Fruit fly (Drosophila melanogaster) Kc167 (cell line): Measurements from ENCODE around the gene CG46512.
"Not testable (repeated sequence)": the region's sequence is repeated elsewhere in the genome, so short reads cannot be mapped to it uniquely, and the experiment has no call there.

Source experiments
- h ChIP-seq: fragments of >200 bp; optimal IDR thresholded peaks from 3 replicates; lab custom pipeline; 2018; ENCODE audit warnings: missing external identifiers
- insv ChIP-seq: fragments of >200 bp; optimal IDR thresholded peaks from 3 replicates; lab custom pipeline; 2018; ENCODE audit warnings: missing external identifiers
- psq ChIP-seq: fragments of >200 bp; optimal IDR thresholded peaks from 2 replicates; lab custom pipeline; 2017; ENCODE audit warnings: missing external identifiers
- ttk ChIP-seq: sonication (Bioruptor generic); optimal IDR thresholded peaks from 2 replicates; lab custom pipeline; 2017; ENCODE audit warnings: missing external identifiers

dm6 chrX:22182193-22182592 lies 5.0 kb upstream of the CG46512 start, which contains the start of gene CG46511:
- TF ChIP-seq psq; h (lab: Kevin White, UChicago); ttk (lab: Kevin White, UChicago); insv (lab: Kevin White, UChicago): not testable (repeated sequence)
